Fruit fly (Drosophila melanogaster) whole organism, prepupa: ENCODE measurements around the gene AdoR.

ENCODE experiments used
- CG10631 ChIP-seq: fragments of 200-800 bp; sonication (Bioruptor generic); optimal IDR thresholded peaks from 2 replicates; lab custom pipeline; 2016; ENCODE audit warnings: missing biosample characterization, missing genetic modification characterization
- CG10669 ChIP-seq: fragments of 200-800 bp; sonication (Bioruptor generic); optimal IDR thresholded peaks from 3 replicates; lab custom pipeline; 2018; ENCODE audit warnings: missing biosample characterization, mild to moderate bottlenecking, missing genetic modification characterization, moderate library complexity
- CG11294 ChIP-seq: fragments of 200-800 bp; sonication (Bioruptor generic); IDR thresholded peaks from 2 replicates; pipeline ENCODE4 v1.3.6; 2022; ENCODE audit warnings: missing biosample characterization, missing genetic modification characterization
- CG11762 ChIP-seq: fragments of 200-800 bp; sonication (Bioruptor generic); optimal IDR thresholded peaks from 3 replicates; lab custom pipeline; 2016; ENCODE audit warnings: missing biosample characterization, missing genetic modification characterization; ENCODE audit not compliant: insufficient read depth
- CG11902 ChIP-seq: fragments of 200-800 bp; sonication (Bioruptor generic); optimal IDR thresholded peaks from 3 replicates; lab custom pipeline; 2016; ENCODE audit warnings: missing biosample characterization, missing genetic modification characterization
- CG15336 ChIP-seq: fragments of 200-800 bp; sonication (Bioruptor generic); IDR thresholded peaks from 2 replicates; pipeline ENCODE4 v1.3.6; 2022; ENCODE audit warnings: missing biosample characterization, missing genetic modification characterization
- CG1621 ChIP-seq: fragments of 200-800 bp; sonication (Bioruptor generic); optimal IDR thresholded peaks from 3 replicates; lab custom pipeline; 2018; ENCODE audit warnings: missing biosample characterization, mild to moderate bottlenecking, missing genetic modification characterization
- CG16779 ChIP-seq: fragments of 200-800 bp; sonication (Bioruptor generic); optimal IDR thresholded peaks from 3 replicates; lab custom pipeline; 2017; ENCODE audit warnings: missing biosample characterization, mild to moderate bottlenecking, missing genetic modification characterization
- CG3032 ChIP-seq: fragments of 200-800 bp; optimal IDR thresholded peaks from 2 replicates; lab custom pipeline; 2019; ENCODE audit warnings: missing biosample characterization, mild to moderate bottlenecking, missing genetic modification characterization, moderate library complexity
- CG31627 ChIP-seq: fragments of 200-800 bp; sonication (Bioruptor generic); optimal IDR thresholded peaks from 3 replicates; lab custom pipeline; 2016; ENCODE audit warnings: missing biosample characterization, missing genetic modification characterization
- CG32006 ChIP-seq: fragments of 200-800 bp; sonication (Bioruptor generic); optimal IDR thresholded peaks from 3 replicates; lab custom pipeline; 2017; ENCODE audit warnings: missing biosample characterization, mild to moderate bottlenecking, missing genetic modification characterization
- CG34406 ChIP-seq: fragments of 200-800 bp; sonication (Bioruptor generic); optimal IDR thresholded peaks from 3 replicates; lab custom pipeline; 2016; ENCODE audit warnings: missing biosample characterization, missing genetic modification characterization
- CG3919 ChIP-seq: fragments of 200-800 bp; sonication (Bioruptor generic); optimal IDR thresholded peaks from 3 replicates; lab custom pipeline; 2016; ENCODE audit warnings: missing biosample characterization, missing genetic modification characterization
- CG4318 ChIP-seq: fragments of 200-800 bp; sonication (Bioruptor generic); optimal IDR thresholded peaks from 3 replicates; lab custom pipeline; 2017; ENCODE audit warnings: missing biosample characterization, mild to moderate bottlenecking, missing genetic modification characterization
- CG6163 ChIP-seq: fragments of 200-800 bp; sonication (Bioruptor generic); IDR thresholded peaks from 3 replicates; pipeline ENCODE4 v1.3.6; 2022; ENCODE audit warnings: missing biosample characterization, missing genetic modification characterization
- CG6276 ChIP-seq: fragments of 200-800 bp; sonication (Bioruptor generic); optimal IDR thresholded peaks from 2 replicates; lab custom pipeline; 2017; ENCODE audit warnings: missing biosample characterization, mild to moderate bottlenecking, missing genetic modification characterization
- CG6792 ChIP-seq: fragments of 200-800 bp; sonication (Bioruptor generic); optimal IDR thresholded peaks from 3 replicates; lab custom pipeline; 2016; ENCODE audit warnings: missing biosample characterization, missing genetic modification characterization
- CG6808 ChIP-seq: fragments of 200-800 bp; sonication (Bioruptor generic); optimal IDR thresholded peaks from 3 replicates; lab custom pipeline; 2017; ENCODE audit warnings: missing biosample characterization, missing genetic modification characterization, mild to moderate bottlenecking, moderate library complexity, missing genetic modification reagents
- CG6854 ChIP-seq: fragments of 200-800 bp; sonication (Bioruptor generic); optimal IDR thresholded peaks from 2 replicates; lab custom pipeline; 2017; ENCODE audit warnings: missing biosample characterization, mild to moderate bottlenecking, missing genetic modification characterization
- CG7368 ChIP-seq: fragments of 200-800 bp; sonication (Bioruptor generic); optimal IDR thresholded peaks from 3 replicates; lab custom pipeline; 2016; ENCODE audit warnings: missing biosample characterization, missing genetic modification characterization
- CG8119 ChIP-seq: fragments of 200-800 bp; sonication (Bioruptor generic); IDR thresholded peaks from 3 replicates; pipeline ENCODE4 v1.3.6; 2022; ENCODE audit warnings: missing biosample characterization, missing genetic modification characterization
- CG8319 ChIP-seq: fragments of 200-800 bp; sonication (Bioruptor generic); optimal IDR thresholded peaks from 3 replicates; lab custom pipeline; 2016; ENCODE audit warnings: missing biosample characterization, missing genetic modification characterization
- CG8632 ChIP-seq: fragments of 200-800 bp; sonication (Bioruptor generic); optimal IDR thresholded peaks from 3 replicates; lab custom pipeline; 2016; ENCODE audit warnings: missing biosample characterization, missing genetic modification characterization
- CG9139 ChIP-seq: fragments of 200-800 bp; sonication (Bioruptor generic); optimal IDR thresholded peaks from 3 replicates; lab custom pipeline; 2017; ENCODE audit warnings: missing biosample characterization, mild to moderate bottlenecking, missing genetic modification characterization
- Eip78C ChIP-seq: fragments of 200-800 bp; sonication (Bioruptor generic); peaks from one replicate; lab custom pipeline; 2016; ENCODE audit warnings: missing biosample characterization, missing genetic modification characterization
- Eip93F ChIP-seq: fragments of 200-800 bp; sonication (Bioruptor generic); optimal IDR thresholded peaks from 2 replicates; lab custom pipeline; 2016; ENCODE audit warnings: missing biosample characterization, mild to moderate bottlenecking, missing genetic modification characterization
- Ets21C ChIP-seq: fragments of 200-800 bp; sonication (Bioruptor generic); optimal IDR thresholded peaks from 3 replicates; lab custom pipeline; 2016; ENCODE audit warnings: missing biosample characterization, missing genetic modification characterization
- Gug ChIP-seq: fragments of 200-800 bp; sonication (Bioruptor generic); IDR thresholded peaks from 2 replicates; pipeline ENCODE4 v1.3.6; 2022; ENCODE audit warnings: missing biosample characterization, missing genetic modification characterization
- Hr38 ChIP-seq: sonication (Bioruptor generic); optimal IDR thresholded peaks from 2 replicates; lab custom pipeline; 2016; ENCODE audit warnings: missing biosample characterization, missing genetic modification characterization
- Hr39 ChIP-seq: fragments of 200-800 bp; sonication (Bioruptor generic); optimal IDR thresholded peaks from 2 replicates; lab custom pipeline; 2016; ENCODE audit warnings: missing biosample characterization, missing genetic modification characterization
- Hr4 ChIP-seq: fragments of 200-800 bp; sonication (Bioruptor generic); optimal IDR thresholded peaks from 3 replicates; lab custom pipeline; 2016; ENCODE audit warnings: missing biosample characterization, missing genetic modification characterization
- Smox ChIP-seq: fragments of 200-800 bp; sonication (Bioruptor generic); optimal IDR thresholded peaks from 3 replicates; lab custom pipeline; 2016; ENCODE audit warnings: missing biosample characterization, missing genetic modification characterization
- Sox102F ChIP-seq: fragments of 200-800 bp; sonication (Bioruptor generic); optimal IDR thresholded peaks from 2 replicates; lab custom pipeline; 2016; ENCODE audit warnings: missing biosample characterization, mild to moderate bottlenecking, missing genetic modification characterization
- Sox14 ChIP-seq: fragments of 200-800 bp; sonication (Bioruptor generic); optimal IDR thresholded peaks from 3 replicates; lab custom pipeline; 2016; ENCODE audit warnings: missing biosample characterization, missing genetic modification characterization
- achi ChIP-seq: fragments of 200-800 bp; sonication (Bioruptor generic); optimal IDR thresholded peaks from 3 replicates; lab custom pipeline; 2016; ENCODE audit warnings: missing biosample characterization, missing genetic modification characterization
- acj6 ChIP-seq: fragments of 200-800 bp; sonication (Bioruptor generic); optimal IDR thresholded peaks from 3 replicates; lab custom pipeline; 2016; ENCODE audit warnings: missing biosample characterization, missing genetic modification characterization
- cyc ChIP-seq: fragments of 200-800 bp; sonication (Bioruptor generic); optimal IDR thresholded peaks from 3 replicates; lab custom pipeline; 2016; ENCODE audit warnings: missing biosample characterization, missing genetic modification characterization
- dac ChIP-seq: fragments of 200-800 bp; sonication (Bioruptor generic); optimal IDR thresholded peaks from 2 replicates; lab custom pipeline; 2017; ENCODE audit warnings: missing biosample characterization, mild to moderate bottlenecking, missing genetic modification characterization
- dsx ChIP-seq: fragments of 200-800 bp; optimal IDR thresholded peaks from 3 replicates; lab custom pipeline; 2019; ENCODE audit warnings: missing biosample characterization, mild to moderate bottlenecking, missing genetic modification characterization, moderate library complexity; ENCODE audit not compliant: poor library complexity, severe bottlenecking
- eg ChIP-seq: fragments of 200-800 bp; sonication (Bioruptor generic); IDR thresholded peaks from 3 replicates; pipeline ENCODE4 v1.3.6; 2022; ENCODE audit warnings: missing biosample characterization, missing genetic modification characterization
- esn ChIP-seq: fragments of 200-800 bp; sonication (Bioruptor generic); optimal IDR thresholded peaks from 2 replicates; lab custom pipeline; 2016; ENCODE audit warnings: missing biosample characterization, mild to moderate bottlenecking, missing genetic modification characterization, moderate library complexity
- fd59A ChIP-seq: fragments of 200-800 bp; sonication (Bioruptor generic); optimal IDR thresholded peaks from 2 replicates; lab custom pipeline; 2017; ENCODE audit warnings: missing biosample characterization, mild to moderate bottlenecking, missing genetic modification characterization, missing genetic modification reagents
- fd85E ChIP-seq: fragments of 200-800 bp; sonication (Bioruptor generic); optimal IDR thresholded peaks from 3 replicates; lab custom pipeline; 2016; ENCODE audit warnings: missing biosample characterization, missing genetic modification characterization
- fkh ChIP-seq: fragments of 200-800 bp; sonication (Bioruptor generic); optimal IDR thresholded peaks from 3 replicates; lab custom pipeline; 2017; ENCODE audit warnings: missing biosample characterization, mild to moderate bottlenecking, missing genetic modification characterization, moderate library complexity
- lz ChIP-seq: fragments of 200-800 bp; sonication (Bioruptor generic); optimal IDR thresholded peaks from 3 replicates; lab custom pipeline; 2016; ENCODE audit warnings: missing biosample characterization, missing genetic modification characterization
- pdm3 ChIP-seq: fragments of 200-800 bp; sonication (Bioruptor generic); optimal IDR thresholded peaks from 3 replicates; lab custom pipeline; 2016; ENCODE audit warnings: missing biosample characterization, missing genetic modification characterization
- salr ChIP-seq, 2 experiments: fragments of 200-800 bp; sonication (Bioruptor generic); optimal IDR thresholded peaks; 3 replicates each; lab custom pipeline; 2016 to 2018; ENCODE audit warnings: missing biosample characterization in 2 of 2, missing genetic modification characterization in 2 of 2, mild to moderate bottlenecking in 1 of 2
- spab ChIP-seq: fragments of 200-800 bp; sonication (Bioruptor generic); optimal IDR thresholded peaks from 2 replicates; lab custom pipeline; 2017; ENCODE audit warnings: missing biosample characterization, mild to moderate bottlenecking, missing genetic modification characterization, missing genetic modification reagents
- ss ChIP-seq, 2 experiments: fragments of 200-800 bp; sonication (Bioruptor generic); optimal IDR thresholded peaks; 2 replicates in 1 of 2; 3 replicates in 1 of 2; lab custom pipeline; 2017 to 2018; ENCODE audit warnings: mild to moderate bottlenecking in 2 of 2, missing biosample characterization in 2 of 2, missing genetic modification characterization in 2 of 2, moderate library complexity in 1 of 2
- svp ChIP-seq: fragments of 200-800 bp; sonication (Bioruptor generic); peaks from one replicate; lab custom pipeline; 2016; ENCODE audit warnings: missing biosample characterization, missing genetic modification characterization
- topi ChIP-seq: fragments of 200-800 bp; sonication (Bioruptor generic); optimal IDR thresholded peaks from 3 replicates; lab custom pipeline; 2016; ENCODE audit warnings: missing biosample characterization, missing genetic modification characterization
- vri ChIP-seq: fragments of 200-800 bp; sonication (Bioruptor generic); optimal IDR thresholded peaks from 3 replicates; lab custom pipeline; 2016; ENCODE audit warnings: missing biosample characterization, mild to moderate bottlenecking, missing genetic modification characterization

AdoR gene

DNA sequence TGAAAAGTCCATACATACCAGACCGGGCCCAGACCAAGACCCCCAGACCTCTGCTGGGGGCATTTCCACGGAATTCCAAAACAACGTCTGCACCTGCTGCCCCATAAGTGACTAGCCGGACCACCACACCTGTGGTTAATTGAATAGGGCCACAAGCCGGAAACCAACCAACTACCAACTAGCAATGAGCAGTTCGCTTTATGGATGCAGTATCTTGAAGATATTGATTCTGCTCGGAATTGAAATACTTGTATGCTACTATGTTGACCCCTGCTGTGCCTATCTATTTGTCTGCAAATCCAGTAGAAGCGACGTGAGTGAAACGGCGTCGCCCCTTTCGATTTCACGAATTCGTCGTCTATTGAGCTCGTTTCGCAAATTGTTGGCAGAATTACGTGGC lies 53.6 kb downstream of the AdoR start:
- TF ChIP-seq esn (GFP tag; lab: Kevin White, UChicago) (peak; percentile 58), Sox14 (GFP tag; lab: Kevin White, UChicago) (peak; percentile 82), CG3032 (tag; lab: Kevin White, UChicago) (peak; percentile 78), CG7368 (peak; percentile 83), svp (GFP tag; lab: Kevin White, UChicago) (no peak), fkh (GFP tag; lab: Kevin White, UChicago) (no peak), Eip78C (GFP tag; lab: Kevin White, UChicago) (peak; percentile 77), ss (GFP tag; optimal IDR thresholded peaks at IDR 0.05; lab: Kevin White, UChicago) (peak; percentile 58 to 68), Gug (GFP tag; lab: Robert Waterston, UW) (peak; percentile 92), spab (GFP tag; lab: Kevin White, UChicago) (peak; percentile 72), fd85E (GFP tag; lab: Kevin White, UChicago) (no peak), CG6163 (GFP tag; lab: Robert Waterston, UW) (peak; percentile 96), CG31627 (GFP tag; lab: Kevin White, UChicago) (peak; percentile 41), achi (GFP tag; lab: Kevin White, UChicago) (peak; percentile 85), Hr4 (GFP tag; lab: Kevin White, UChicago) (peak; percentile 94), topi (peak; percentile 38), Eip93F (no peak), vri (no peak), CG8119 (GFP tag; lab: Robert Waterston, UW) (peak; percentile 91), CG1621 (tag; lab: Kevin White, UChicago) (peak; percentile 84), CG8632 (GFP tag; lab: Kevin White, UChicago) (peak; percentile 42), CG10631 (GFP tag; lab: Kevin White, UChicago) (peak; percentile 78), CG11294 (GFP tag; lab: Robert Waterston, UW) (peak; percentile 90), salr (GFP tag; optimal IDR thresholded peaks at IDR 0.05; lab: Kevin White, UChicago) (peak; percentile 72 to 75), lz (peak; percentile 65), Smox (peak; percentile 16), CG11762 (GFP tag; lab: Kevin White, UChicago) (peak; percentile 72), CG11902 (GFP tag; lab: Kevin White, UChicago) (peak; percentile 16), fd59A (GFP tag; lab: Kevin White, UChicago) (peak; percentile 73), Ets21C (GFP tag; lab: Kevin White, UChicago) (peak; percentile 29), CG34406 (GFP tag; lab: Kevin White, UChicago) (peak; percentile 57), CG32006 (peak; percentile 94), CG9139 (GFP tag; lab: Kevin White, UChicago) (peak; percentile 37), CG15336 (GFP tag; lab: Robert Waterston, UW) (peak; percentile 95), dac (GFP tag; lab: Kevin White, UChicago) (peak; percentile 86), Hr38 (GFP tag; lab: Kevin White, UChicago) (peak; percentile 62), CG6792 (peak; percentile 62), CG6808 (GFP tag; lab: Kevin White, UChicago) (peak; percentile 75), Sox102F (GFP tag; lab: Kevin White, UChicago) (peak; percentile 13), CG3919 (peak; percentile 87), CG10669 (GFP tag; lab: Kevin White, UChicago) (peak; percentile 77), CG4318 (GFP tag; lab: Kevin White, UChicago) (peak; percentile 88), pdm3 (GFP tag; lab: Kevin White, UChicago) (peak; percentile 83), CG8319 (peak; percentile 30), CG6276 (GFP tag; lab: Kevin White, UChicago) (peak; percentile 92), cyc (GFP tag; lab: Kevin White, UChicago) (peak; percentile 44), CG6854 (GFP tag; lab: Kevin White, UChicago) (no peak), CG16779 (tag; lab: Kevin White, UChicago) (peak; percentile 72), dsx (peak; percentile 38), eg (peak; percentile 98), acj6 (GFP tag; lab: Kevin White, UChicago) (peak; percentile 78), Hr39 (GFP tag; lab: Kevin White, UChicago) (peak; percentile 54)
